Worm (Caenorhabditis elegans) whole organism, L4/young adult: Measurements from ENCODE around the gene C10B5.1.

Experiments used
- W03F9.2 ChIP-seq: fragments of 150-350 bp; optimal IDR thresholded peaks from 2 replicates; lab custom pipeline; 2014; ENCODE audit warnings: missing biosample characterization, missing genetic modification characterization
- dao-5 ChIP-seq: sonication (generic microtip); optimal IDR thresholded peaks from 2 replicates; lab custom pipeline; 2016; ENCODE audit warnings: missing genotype, missing genetic modification characterization, moderate library complexity, missing compliant biosample characterization
- him-1 ChIP-seq: sonication (generic microtip); optimal IDR thresholded peaks from 2 replicates; lab custom pipeline; 2016; ENCODE audit warnings: missing genotype, missing genetic modification reagents, missing genetic modification characterization, missing compliant biosample characterization

DNA sequence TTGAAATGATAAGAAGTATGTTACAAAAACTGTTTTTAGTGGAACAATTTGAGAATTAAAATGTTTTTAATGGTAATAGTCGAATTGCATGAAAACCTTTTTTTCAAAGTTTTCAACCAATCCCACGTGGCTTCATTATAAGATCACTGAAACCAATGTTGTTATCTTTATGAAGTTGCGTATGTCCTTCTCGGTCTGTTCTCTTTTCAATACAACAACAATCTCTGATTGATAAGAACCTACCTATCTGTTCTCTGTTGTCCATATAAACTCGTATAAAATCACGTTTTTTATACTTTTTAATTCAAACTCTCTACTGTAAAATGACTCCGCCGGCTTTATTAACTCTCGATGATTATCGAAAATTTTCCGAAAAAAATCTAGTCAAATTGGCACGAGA is 22.2 kb downstream of the C10B5.1 start, which contains the start of gene F41E6.5:
- TF ChIP-seq him-1 (tag; lab: Kevin White, UChicago) (no peak), dao-5 (no peak), W03F9.2 (tag; lab: Kevin White, UChicago) (no peak)
